Worm (Caenorhabditis elegans): Measurements from ENCODE around the gene M79.2.

DNA sequence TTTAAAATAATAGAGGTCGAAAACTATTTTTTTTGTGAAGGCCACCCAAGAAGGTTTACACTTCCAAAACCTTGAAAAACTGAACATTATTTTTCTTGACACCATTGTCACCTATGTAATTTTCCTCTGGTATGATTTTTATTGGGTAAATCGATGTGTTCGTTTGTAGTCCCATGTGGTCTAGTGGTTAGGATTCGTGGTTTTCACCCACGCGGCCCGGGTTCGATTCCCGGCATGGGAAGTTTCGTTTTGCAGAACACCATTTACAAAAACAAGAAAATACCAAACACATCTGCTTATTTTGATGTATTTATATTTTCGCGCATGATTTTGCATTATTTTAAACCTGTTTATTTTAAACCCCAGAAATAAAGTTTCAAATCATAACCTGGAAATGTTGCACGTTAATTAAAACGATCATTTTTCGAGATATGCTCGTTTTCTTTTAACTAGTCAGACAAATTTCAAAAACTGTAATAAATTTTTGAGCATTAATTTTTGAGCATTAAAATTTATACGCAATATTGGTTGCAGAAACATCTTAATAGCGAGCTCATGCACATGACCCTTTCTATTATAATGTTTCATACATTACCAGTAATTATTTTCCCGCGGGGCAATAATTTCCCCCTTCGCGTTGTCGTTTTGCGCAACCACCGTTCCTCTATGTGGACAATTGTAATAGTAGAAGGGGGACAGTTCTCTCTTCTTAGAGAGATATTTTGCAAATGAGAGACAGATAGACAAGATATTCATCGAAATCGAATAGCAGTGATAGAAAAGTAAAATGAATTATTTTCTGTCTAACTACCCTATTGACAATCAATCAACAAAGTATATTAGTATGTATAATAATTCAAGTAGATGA, 39.1 kb upstream of the M79.2 start:
- TF ChIP-seq C38D4.7 (GFP tag; optimal IDR thresholded peaks at IDR 0.05) (no peak), ama-1 (optimal IDR thresholded peaks at IDR 0.05) (no peak), pax-1 (tag; optimal IDR thresholded peaks at IDR 0.05) (no peak), che-1 (tag; optimal IDR thresholded peaks at IDR 0.05) (no peak), nhr-11 (tag; optimal IDR thresholded peaks at IDR 0.05) (no peak), pqm-1 (tag; optimal IDR thresholded peaks at IDR 0.05) (no peak), hlh-30 (tag; optimal IDR thresholded peaks at IDR 0.05; ENCODE audit: insufficient read depth) (no peak), hlh-8 (tag; optimal IDR thresholded peaks at IDR 0.05) (no peak)

Measured in whole organism, late embryonic.